Worm (Caenorhabditis elegans): ENCODE measurements around the gene T02B11.4.

The T02B11.4 gene

DNA sequence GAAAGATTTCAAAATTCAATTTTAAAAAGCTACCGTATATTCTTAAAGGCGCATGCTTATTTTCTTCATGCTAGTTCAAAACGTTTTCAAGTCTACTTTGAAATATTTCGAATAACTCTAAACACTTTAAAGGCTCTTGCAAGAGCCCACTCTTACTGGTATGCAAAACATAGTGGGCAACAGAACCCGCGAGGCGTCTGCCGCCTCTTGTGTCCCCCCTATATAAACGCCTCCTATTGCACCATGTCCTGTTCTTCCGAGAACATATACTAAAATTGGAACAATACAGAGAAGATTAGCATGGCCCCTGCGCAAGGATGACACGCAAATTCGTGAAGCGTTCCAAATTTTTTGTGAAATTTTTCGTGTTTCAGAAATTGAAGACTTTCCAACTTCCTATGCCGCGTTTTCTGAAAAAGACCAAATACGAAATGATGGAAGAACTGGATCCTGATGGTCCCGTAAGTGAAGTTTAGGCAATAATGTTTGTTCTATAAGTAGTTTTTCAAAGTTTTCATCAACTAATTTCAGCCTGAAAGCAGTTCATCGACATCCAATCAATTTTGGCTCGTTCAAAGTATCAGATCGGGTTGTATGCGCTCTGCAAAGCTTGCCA, 12.0 kb downstream of the T02B11.4 start:
- TF ChIP-seq him-1 (tag; optimal IDR thresholded peaks at IDR 0.05) (peak; percentile 85), madf-6 (GFP tag; IDR thresholded peaks at IDR 0.05) (peak; percentile 81), rcor-1 (GFP tag; IDR thresholded peaks at IDR 0.05) (peak; percentile 71), gei-17 (GFP tag; optimal IDR thresholded peaks at IDR 0.05) (no peak), F33H1.4 (GFP tag; IDR thresholded peaks at IDR 0.05) (0 out of 2 replicates have a peak, but pooled peaks have one; percentile 17), attf-6 (GFP tag; IDR thresholded peaks at IDR 0.05) (0 out of 2 replicates have a peak, but pooled peaks have one; percentile 31), snpc-1.1 (tag; optimal IDR thresholded peaks at IDR 0.05; ENCODE audit: insufficient read depth) (peak; percentile 90), ama-1 (optimal IDR thresholded peaks at IDR 0.05) (no peak), ama-1 (GFP tag; optimal IDR thresholded peaks at IDR 0.05) (no peak), ekl-4 (GFP tag; IDR thresholded peaks at IDR 0.05) (peak; percentile 38; the same call in 1 of the 2 replicates), hmg-1.2 (GFP tag; IDR thresholded peaks at IDR 0.05) (peak; percentile 98), lin-54 (GFP tag; optimal IDR thresholded peaks at IDR 0.05) (no peak), atf-7 (tag; optimal IDR thresholded peaks at IDR 0.05) (no peak), mcd-1 (GFP tag; IDR thresholded peaks at IDR 0.05) (peak; percentile 69), B0035.1 (tag; optimal IDR thresholded peaks at IDR 0.05) (no peak), lsy-27 (tag; optimal IDR thresholded peaks at IDR 0.05; ENCODE audit: borderline replicate concordance, insufficient read depth) (no peak), hmg-20 (GFP tag; IDR thresholded peaks at IDR 0.05) (0 out of 2 replicates have a peak, but pooled peaks have one; percentile 67), mxl-1 (tag; optimal IDR thresholded peaks at IDR 0.05) (peak; percentile 32), B0261.1 (tag; optimal IDR thresholded peaks at IDR 0.05) (peak; percentile 55), hsf-1 (GFP tag; IDR thresholded peaks at IDR 0.05) (peak; percentile 66; the same call in 1 of the 2 replicates), sea-2 (GFP tag; IDR thresholded peaks at IDR 0.05) (peak; percentile 64; the same call in 1 of the 2 replicates), dox-1 (GFP tag; IDR thresholded peaks at IDR 0.05) (peak; percentile 60), chd-7 (tag; optimal IDR thresholded peaks at IDR 0.05) (no peak), ztf-6 (GFP tag; IDR thresholded peaks at IDR 0.05) (0 out of 2 replicates have a peak, but pooled peaks have one; percentile 51), ztf-18 (tag; optimal IDR thresholded peaks at IDR 0.05) (peak; percentile 11), madf-8 (GFP tag; conservative IDR thresholded peaks at IDR 0.05) (peak; percentile 54), xnd-1 (tag; optimal IDR thresholded peaks at IDR 0.05) (peak; percentile 32), snpc-3.4 (tag; optimal IDR thresholded peaks at IDR 0.05) (peak; percentile 86), madf-3 (GFP tag; IDR thresholded peaks at IDR 0.05) (no peak), tbx-9 (tag; optimal IDR thresholded peaks at IDR 0.05; ENCODE audit: borderline replicate concordance) (no peak), snpc-4 (GFP tag; optimal IDR thresholded peaks at IDR 0.05) (peak; percentile 88), snpc-4 (tag; optimal IDR thresholded peaks at IDR 0.05) (peak; percentile 89 to 99 (median 93)), lsl-1 (GFP tag; optimal IDR thresholded peaks at IDR 0.05) (peak; percentile 7), egl-44 (GFP tag; IDR thresholded peaks at IDR 0.05) (0 out of 2 replicates have a peak, but pooled peaks have one; percentile 36), D2030.7 (GFP tag; IDR thresholded peaks at IDR 0.05) (peak; percentile 56; the same call in 1 of the 2 replicates), ceh-100 (GFP tag; IDR thresholded peaks at IDR 0.05) (peak; percentile 46; the same call in 1 of the 2 replicates), rpc-1 (optimal IDR thresholded peaks at IDR 0.05) (peak; percentile 54), rpc-1 (tag; optimal IDR thresholded peaks at IDR 0.05) (peak; percentile 74), egl-18 (GFP tag; IDR thresholded peaks at IDR 0.05) (0 out of 2 replicates have a peak, but pooled peaks have one; percentile 43), tbp1 (GFP tag; optimal IDR thresholded peaks at IDR 0.05) (peak; percentile 79), Y56A3A.18 (GFP tag; IDR thresholded peaks at IDR 0.05) (peak; percentile 84), Y53G8AR.9 (GFP tag; conservative IDR thresholded peaks at IDR 0.05) (0 out of 2 replicates have a peak, but pooled peaks have one; percentile 51), lin-26 (GFP tag; IDR thresholded peaks at IDR 0.05) (peak; percentile 83)
